Worm (Caenorhabditis elegans) whole organism, L3 larva: ENCODE measurements around the gene clec-78.

Source experiments
- ZK546.5 ChIP-seq: sonication (generic microtip); optimal IDR thresholded peaks from 2 replicates; lab custom pipeline; 2017; ENCODE audit warnings: missing biosample characterization, missing genetic modification characterization
- ceh-28 ChIP-seq: fragments of 150-350 bp; optimal IDR thresholded peaks from 2 replicates; lab custom pipeline; 2014; ENCODE audit warnings: missing biosample characterization, missing genetic modification reagents, missing genetic modification characterization
- fkh-2 ChIP-seq: fragments of 150-350 bp; optimal IDR thresholded peaks from 2 replicates; lab custom pipeline; 2014; ENCODE audit warnings: missing biosample characterization, missing genetic modification reagents, missing genetic modification characterization
- mml-1 ChIP-seq: fragments of 150-350 bp; sonication (generic microtip); optimal IDR thresholded peaks from 3 replicates; lab custom pipeline; 2014; ENCODE audit warnings: missing biosample characterization, missing genetic modification characterization
- nhr-11 ChIP-seq: fragments of 150-350 bp; optimal IDR thresholded peaks from 2 replicates; lab custom pipeline; 2014; ENCODE audit warnings: missing biosample characterization, missing genetic modification characterization
- nhr-77 ChIP-seq: fragments of 150-350 bp; optimal IDR thresholded peaks from 2 replicates; lab custom pipeline; 2014; ENCODE audit warnings: missing biosample characterization, missing genetic modification characterization
- snpc-4 ChIP-seq: fragments of 150-350 bp; optimal IDR thresholded peaks from 2 replicates; lab custom pipeline; 2014; ENCODE audit warnings: missing biosample characterization, missing genetic modification characterization
- ztf-11 ChIP-seq: fragments of 150-350 bp; optimal IDR thresholded peaks from 2 replicates; lab custom pipeline; 2014; ENCODE audit warnings: missing biosample characterization, missing genetic modification characterization

DNA sequence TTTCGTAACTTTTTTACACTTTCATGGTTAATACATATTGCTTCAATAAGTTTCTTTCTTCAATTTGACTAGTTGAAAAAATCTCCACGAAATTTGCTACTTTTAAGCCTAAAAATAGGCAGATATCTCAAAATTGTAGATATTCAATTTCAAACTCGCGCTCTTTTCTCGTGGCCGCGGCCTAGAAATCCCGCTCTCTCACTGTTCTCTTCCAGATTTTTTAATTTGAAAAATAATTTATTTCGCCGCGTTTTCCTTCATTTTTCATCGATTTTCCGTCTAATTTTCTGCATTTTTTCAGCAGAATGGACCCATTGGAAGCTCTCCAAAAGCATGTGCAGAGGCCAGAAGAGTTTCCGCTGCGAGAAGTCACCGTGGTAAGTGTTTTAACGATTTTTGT is 53.4 kb downstream of the clec-78 start, which contains the start of gene cdc-73:
- TF ChIP-seq ZK546.5 (no peak), ceh-28 (no peak), ztf-11 (no peak), snpc-4 (tag; lab: Kevin White, UChicago) (peak; percentile 35), nhr-11 (tag; lab: Kevin White, UChicago) (no peak), mml-1 (no peak), nhr-77 (tag; lab: Kevin White, UChicago) (no peak), fkh-2 (tag; lab: Kevin White, UChicago) (no peak)
